Worm (Caenorhabditis elegans) whole organism, L3 larva: ENCODE results near the gene F32E10.8.

Source experiments
- R02D3.7 ChIP-seq: fragments of 150-350 bp; optimal IDR thresholded peaks from 2 replicates; lab custom pipeline; 2014; ENCODE audit warnings: missing biosample characterization, missing genetic modification characterization
- aly-2 ChIP-seq: fragments of 150-350 bp; optimal IDR thresholded peaks from 2 replicates; lab custom pipeline; 2014; ENCODE audit warnings: missing biosample characterization, missing genetic modification characterization
- ama-1 ChIP-seq: fragments of 150-350 bp; optimal IDR thresholded peaks from 2 replicates; lab custom pipeline; 2018
- ceh-16 ChIP-seq: sonication (generic microtip); optimal IDR thresholded peaks from 2 replicates; lab custom pipeline; 2017; ENCODE audit warnings: missing biosample characterization, missing genetic modification characterization
- ceh-28 ChIP-seq: fragments of 150-350 bp; optimal IDR thresholded peaks from 2 replicates; lab custom pipeline; 2014; ENCODE audit warnings: missing biosample characterization, missing genetic modification reagents, missing genetic modification characterization
- ceh-9 ChIP-seq: sonication (generic microtip); optimal IDR thresholded peaks from 2 replicates; lab custom pipeline; 2018; ENCODE audit warnings: missing biosample characterization, missing genetic modification characterization
- daf-12 ChIP-seq: fragments of 150-350 bp; optimal IDR thresholded peaks from 2 replicates; lab custom pipeline; 2014; ENCODE audit warnings: missing biosample characterization, missing genetic modification reagents, missing genetic modification characterization
- elt-1 ChIP-seq: fragments of 150-350 bp; optimal IDR thresholded peaks from 2 replicates; lab custom pipeline; 2014; ENCODE audit warnings: missing biosample characterization, missing genetic modification characterization
- elt-2 ChIP-seq: sonication (generic microtip); optimal IDR thresholded peaks from 2 replicates; lab custom pipeline; 2016; ENCODE audit warnings: missing genetic modification reagents, mild to moderate bottlenecking, missing genetic modification characterization, missing compliant biosample characterization
- elt-3 ChIP-seq, 3 experiments: fragments of 150-350 bp in 1 of 3; sonication (generic microtip) in 2 of 3; optimal IDR thresholded peaks; 2 replicates in 2 of 3; 4 replicates in 1 of 3; lab custom pipeline; 2014 to 2017; ENCODE audit warnings: missing biosample characterization in 3 of 3, missing genetic modification characterization in 3 of 3
- fkh-10 ChIP-seq: sonication (generic microtip); optimal IDR thresholded peaks from 2 replicates; lab custom pipeline; 2017; ENCODE audit warnings: missing biosample characterization, missing genetic modification reagents, missing genetic modification characterization
- fkh-2 ChIP-seq: fragments of 150-350 bp; optimal IDR thresholded peaks from 2 replicates; lab custom pipeline; 2014; ENCODE audit warnings: missing biosample characterization, missing genetic modification reagents, missing genetic modification characterization
- fos-1 ChIP-seq: fragments of 150-350 bp; optimal IDR thresholded peaks from 2 replicates; lab custom pipeline; 2014; ENCODE audit warnings: missing biosample characterization, missing genetic modification characterization
- jun-1 ChIP-seq: fragments of 150-350 bp; optimal IDR thresholded peaks from 2 replicates; lab custom pipeline; 2014; ENCODE audit warnings: missing biosample characterization, missing genetic modification reagents, missing genetic modification characterization
- lin-15B ChIP-seq: fragments of 150-350 bp; optimal IDR thresholded peaks from 2 replicates; lab custom pipeline; 2014; ENCODE audit warnings: missing biosample characterization, missing genetic modification characterization
- lin-39 ChIP-seq: fragments of 150-350 bp; optimal IDR thresholded peaks from 2 replicates; lab custom pipeline; 2018; ENCODE audit warnings: missing biosample characterization, missing genetic modification reagents, missing genetic modification characterization
- lsy-12 ChIP-seq: sonication (generic microtip); optimal IDR thresholded peaks from 2 replicates; lab custom pipeline; 2016; ENCODE audit warnings: mild to moderate bottlenecking, missing genetic modification characterization, missing compliant biosample characterization
- mdl-1 ChIP-seq: fragments of 150-350 bp; optimal IDR thresholded peaks from 2 replicates; lab custom pipeline; 2014; ENCODE audit warnings: missing biosample characterization, missing genetic modification characterization
- nfya-1 ChIP-seq: sonication (generic microtip); optimal IDR thresholded peaks from 2 replicates; lab custom pipeline; 2017; ENCODE audit warnings: missing genetic modification characterization, mild to moderate bottlenecking, missing compliant biosample characterization, antibody characterized with exemption, moderate library complexity; ENCODE audit not compliant: insufficient read depth
- nhr-11 ChIP-seq: fragments of 150-350 bp; optimal IDR thresholded peaks from 2 replicates; lab custom pipeline; 2014; ENCODE audit warnings: missing biosample characterization, missing genetic modification characterization
- nhr-23 ChIP-seq: fragments of 150-350 bp; optimal IDR thresholded peaks from 2 replicates; lab custom pipeline; 2014; ENCODE audit warnings: missing biosample characterization, missing genetic modification reagents, missing genetic modification characterization
- nhr-237 ChIP-seq: fragments of 150-350 bp; optimal IDR thresholded peaks from 2 replicates; lab custom pipeline; 2014; ENCODE audit warnings: missing biosample characterization, missing genetic modification characterization
- nhr-25 ChIP-seq: sonication (generic microtip); optimal IDR thresholded peaks from 2 replicates; lab custom pipeline; 2017; ENCODE audit warnings: missing biosample characterization, missing genetic modification characterization
- nhr-28 ChIP-seq: fragments of 150-350 bp; optimal IDR thresholded peaks from 2 replicates; lab custom pipeline; 2014; ENCODE audit warnings: missing biosample characterization, missing genetic modification characterization
- nhr-43 ChIP-seq: sonication (generic microtip); optimal IDR thresholded peaks from 2 replicates; lab custom pipeline; 2016; ENCODE audit warnings: mild to moderate bottlenecking, missing genetic modification characterization, missing compliant biosample characterization; ENCODE audit not compliant: poor library complexity, severe bottlenecking
- nhr-67 ChIP-seq: fragments of 150-350 bp; optimal IDR thresholded peaks from 2 replicates; lab custom pipeline; 2014; ENCODE audit warnings: missing biosample characterization, missing genetic modification characterization
- nhr-76 ChIP-seq: fragments of 150-350 bp; sonication (generic microtip); optimal IDR thresholded peaks from 5 replicates; lab custom pipeline; 2014; ENCODE audit warnings: missing biosample characterization, missing genetic modification characterization
- nhr-77 ChIP-seq: fragments of 150-350 bp; optimal IDR thresholded peaks from 2 replicates; lab custom pipeline; 2014; ENCODE audit warnings: missing biosample characterization, missing genetic modification characterization
- pha-4 ChIP-seq: fragments of 150-350 bp; optimal IDR thresholded peaks from 2 replicates; lab custom pipeline; 2014; ENCODE audit warnings: missing biosample characterization, missing genetic modification reagents, missing genetic modification characterization
- pqm-1 ChIP-seq: fragments of 150-350 bp; optimal IDR thresholded peaks from 2 replicates; lab custom pipeline; 2017; ENCODE audit warnings: missing biosample characterization, missing genetic modification characterization, inconsistent platforms
- skn-1 ChIP-seq: fragments of 150-350 bp; optimal IDR thresholded peaks from 2 replicates; lab custom pipeline; 2014; ENCODE audit warnings: missing biosample characterization, missing genetic modification characterization
- snpc-4 ChIP-seq: fragments of 150-350 bp; optimal IDR thresholded peaks from 2 replicates; lab custom pipeline; 2014; ENCODE audit warnings: missing biosample characterization, missing genetic modification characterization
- tbx-2 ChIP-seq: sonication (generic microtip); optimal IDR thresholded peaks from 2 replicates; lab custom pipeline; 2016; ENCODE audit warnings: mild to moderate bottlenecking, missing genetic modification characterization, missing compliant biosample characterization
- unc-39 ChIP-seq: sonication (generic microtip); optimal IDR thresholded peaks from 4 replicates; lab custom pipeline; 2017; ENCODE audit warnings: missing biosample characterization, missing genetic modification characterization
- unc-62 ChIP-seq: fragments of 150-350 bp; sonication (generic microtip); optimal IDR thresholded peaks from 4 replicates; lab custom pipeline; 2014; ENCODE audit warnings: missing biosample characterization, missing genetic modification reagents, missing genetic modification characterization
- ztf-11 ChIP-seq: fragments of 150-350 bp; optimal IDR thresholded peaks from 2 replicates; lab custom pipeline; 2014; ENCODE audit warnings: missing biosample characterization, missing genetic modification characterization
- ztf-4 ChIP-seq: fragments of 150-350 bp; optimal IDR thresholded peaks from 2 replicates; lab custom pipeline; 2014; ENCODE audit warnings: missing biosample characterization, missing genetic modification characterization

F32E10.8 gene

ce11 chrIV:7549844-7550243 is 17.6 kb upstream of the F32E10.8 start (continued):
- TF ChIP-seq nhr-67 (tag; lab: Kevin White, UChicago): no peak
- TF ChIP-seq ama-1: no peak
- peak; percentile 57 for TF ChIP-seq nfya-1 (tag; lab: Kevin White, UChicago)
- no peak for TF ChIP-seq mdl-1 (tag; lab: Kevin White, UChicago)
- no peak for TF ChIP-seq ztf-11 (tag; lab: Kevin White, UChicago)
- TF ChIP-seq nhr-28 (tag; lab: Kevin White, UChicago): no peak
- no peak for TF ChIP-seq unc-62 (GFP tag; lab: Kevin White, UChicago)
- TF ChIP-seq fos-1 (tag; lab: Kevin White, UChicago): no peak
- TF ChIP-seq fkh-10 (GFP tag; lab: Kevin White, UChicago): no peak
- no peak for TF ChIP-seq jun-1 (tag; lab: Kevin White, UChicago)

ce11 chrIV:7550445-7550844 is 17.0 kb upstream of the F32E10.8 start, which contains the start of gene pam-1:
pam-1 (minus strand) TSS chrIV:7550812.
- TF ChIP-seq pqm-1 (tag; lab: Kevin White, UChicago) (peak; percentile 45), nhr-76 (no peak), daf-12 (tag; lab: Kevin White, UChicago) (no peak)

ce11 chrIV:7551254-7551653 is 16.2 kb upstream of the F32E10.8 start:
- TF ChIP-seq nhr-43 (tag; lab: Kevin White, UChicago) (peak; percentile 38), elt-2 (tag; lab: Kevin White, UChicago) (peak; percentile 9), ztf-4 (tag; lab: Kevin White, UChicago) (no peak)

- TF ChIP-seq nhr-25 (tag; lab: Kevin White, UChicago) (no peak), nhr-23 (tag; lab: Kevin White, UChicago) (no peak), fos-1 (tag; lab: Kevin White, UChicago) (no peak), nhr-237 (tag; lab: Kevin White, UChicago) (no peak), pqm-1 (tag; lab: Kevin White, UChicago) (no peak), jun-1 (tag; lab: Kevin White, UChicago) (no peak), nhr-77 (no peak), nhr-67 (tag; lab: Kevin White, UChicago) (no peak), lin-15B (tag; lab: Kevin White, UChicago) (no peak), ztf-4 (tag; lab: Kevin White, UChicago) (no peak), nhr-28 (tag; lab: Kevin White, UChicago) (no peak), ceh-9 (tag; lab: Kevin White, UChicago) (no peak), fkh-2 (tag; lab: Kevin White, UChicago) (no peak), lin-39 (tag; lab: Kevin White, UChicago) (no peak)
Observed at ce11 chrIV:7552100-7552499, 15.3 kb upstream of the F32E10.8 start.

ce11 chrIV:7552958-7553553 is 14.4 kb upstream of the F32E10.8 start, which contains the start of gene dif-1:
dif-1 (minus strand) TSS chrIV:7553008.
- peak; percentile 83 for TF ChIP-seq elt-2 (tag; lab: Kevin White, UChicago)
- TF ChIP-seq lin-15B (tag; lab: Kevin White, UChicago): no peak
- no peak for TF ChIP-seq R02D3.7 (tag; lab: Kevin White, UChicago)
- peak; percentile 59 for TF ChIP-seq ama-1
- peak; percentile 41 for TF ChIP-seq snpc-4 (tag; lab: Kevin White, UChicago)
- TF ChIP-seq jun-1 (tag; lab: Kevin White, UChicago): peak; percentile 65
- no peak for TF ChIP-seq nhr-25 (tag; lab: Kevin White, UChicago)
- TF ChIP-seq pqm-1 (tag; lab: Kevin White, UChicago): peak; percentile 70
- no peak for TF ChIP-seq aly-2
- no peak for TF ChIP-seq lsy-12 (tag; lab: Kevin White, UChicago)
- peak; percentile 55 for TF ChIP-seq pha-4 (tag; lab: Kevin White, UChicago)
- no peak for TF ChIP-seq elt-1 (tag; lab: Kevin White, UChicago)
- peak; percentile 21 for TF ChIP-seq skn-1
- TF ChIP-seq tbx-2 (tag; lab: Kevin White, UChicago): no peak
- peak; percentile 93 for TF ChIP-seq nfya-1 (tag; lab: Kevin White, UChicago)
- TF ChIP-seq nhr-237 (tag; lab: Kevin White, UChicago): no peak
- TF ChIP-seq ceh-9 (tag; lab: Kevin White, UChicago): no peak
- TF ChIP-seq nhr-43 (tag; lab: Kevin White, UChicago): no peak
- TF ChIP-seq elt-3 (tag; optimal IDR thresholded peaks at IDR 0.05; lab: Kevin White, UChicago): no peak
- no peak for TF ChIP-seq nhr-11 (tag; lab: Kevin White, UChicago)
- TF ChIP-seq ceh-28 (tag; lab: Kevin White, UChicago): peak; percentile 26
- TF ChIP-seq unc-39 (tag; lab: Kevin White, UChicago): no peak
- no peak for TF ChIP-seq nhr-28 (tag; lab: Kevin White, UChicago)
- no peak for TF ChIP-seq ceh-16
- TF ChIP-seq lin-39 (tag; lab: Kevin White, UChicago): no peak
